Fruit fly (Drosophila melanogaster) whole organism, embryonic: ENCODE measurements around the gene CG8051.

ENCODE experiments used
- Asciz ChIP-seq: fragments of 200-800 bp; sonication (Bioruptor generic); optimal IDR thresholded peaks from 2 replicates; lab custom pipeline; 2017; ENCODE audit warnings: missing biosample characterization, mild to moderate bottlenecking, missing genetic modification characterization, missing genetic modification reagents
- CG10147 ChIP-seq: fragments of 200-800 bp; sonication (Bioruptor generic); optimal IDR thresholded peaks from 2 replicates; lab custom pipeline; 2019; ENCODE audit warnings: missing biosample characterization, mild to moderate bottlenecking, missing genetic modification characterization, moderate library complexity
- CG10321 ChIP-seq: fragments of 200-800 bp; sonication (Bioruptor generic); IDR thresholded peaks from 2 replicates; pipeline ENCODE4 v1.3.6; 2022; ENCODE audit warnings: missing biosample characterization, missing genetic modification characterization
- CG11696 ChIP-seq: fragments of 200-800 bp; sonication (Bioruptor generic); IDR thresholded peaks from 2 replicates; pipeline ENCODE4 v1.3.6; 2022; ENCODE audit warnings: missing biosample characterization, missing genetic modification characterization
- CG12299 ChIP-seq: fragments of 200-800 bp; sonication (Bioruptor generic); optimal IDR thresholded peaks from 2 replicates; lab custom pipeline; 2018; ENCODE audit warnings: missing biosample characterization, mild to moderate bottlenecking, missing genetic modification characterization
- CG13424 ChIP-seq: fragments of 200-800 bp; sonication (Bioruptor generic); optimal IDR thresholded peaks from 2 replicates; lab custom pipeline; 2019; ENCODE audit warnings: missing biosample characterization, mild to moderate bottlenecking, missing genetic modification characterization, moderate library complexity
- CG13775 ChIP-seq: fragments of 200-800 bp; sonication (Bioruptor generic); optimal IDR thresholded peaks from 3 replicates; lab custom pipeline; 2017; ENCODE audit warnings: missing biosample characterization, mild to moderate bottlenecking, missing genetic modification characterization
- CG14710 ChIP-seq: fragments of 200-800 bp; sonication (Bioruptor generic); optimal IDR thresholded peaks from 3 replicates; lab custom pipeline; 2019; ENCODE audit warnings: missing biosample characterization, mild to moderate bottlenecking, missing genetic modification characterization, moderate library complexity
- CG1529 ChIP-seq: fragments of 200-800 bp; sonication (Bioruptor generic); optimal IDR thresholded peaks from 3 replicates; lab custom pipeline; 2018; ENCODE audit warnings: missing biosample characterization, missing genetic modification characterization
- CG18011 ChIP-seq: fragments of 200-800 bp; sonication (Bioruptor generic); optimal IDR thresholded peaks from 2 replicates; lab custom pipeline; 2017; ENCODE audit warnings: missing biosample characterization, missing genetic modification characterization, mild to moderate bottlenecking, moderate library complexity, missing genotype
- CG2129 ChIP-seq: fragments of 200-800 bp; sonication (Bioruptor generic); IDR thresholded peaks from 2 replicates; pipeline ENCODE4 v1.3.6; 2022; ENCODE audit warnings: missing biosample characterization, missing genetic modification characterization; ENCODE audit not compliant: partially characterized antibody
- CG2199 ChIP-seq: fragments of 200-800 bp; sonication (Bioruptor generic); IDR thresholded peaks from 3 replicates; pipeline ENCODE4 v1.3.6; 2022; ENCODE audit warnings: missing biosample characterization, missing genetic modification characterization
- CG30020 ChIP-seq: fragments of 200-800 bp; optimal IDR thresholded peaks from 2 replicates; lab custom pipeline; 2019; ENCODE audit warnings: missing biosample characterization, mild to moderate bottlenecking, missing genetic modification characterization, moderate library complexity
- CG7928 ChIP-seq: fragments of 200-800 bp; sonication (Bioruptor generic); optimal IDR thresholded peaks from 2 replicates; lab custom pipeline; 2017; ENCODE audit warnings: missing biosample characterization, mild to moderate bottlenecking, missing genetic modification characterization
- CG8281 ChIP-seq: fragments of 200-800 bp; sonication (Bioruptor generic); optimal IDR thresholded peaks from 2 replicates; lab custom pipeline; 2018; ENCODE audit warnings: missing biosample characterization, mild to moderate bottlenecking, missing genetic modification characterization, moderate library complexity
- CG8388 ChIP-seq: fragments of 200-800 bp; sonication (Bioruptor generic); optimal IDR thresholded peaks from 2 replicates; lab custom pipeline; 2019; ENCODE audit warnings: missing biosample characterization, mild to moderate bottlenecking, missing genetic modification characterization, moderate library complexity
- CG9609 ChIP-seq: fragments of 200-800 bp; sonication (Bioruptor generic); optimal IDR thresholded peaks from 3 replicates; lab custom pipeline; 2016; ENCODE audit warnings: missing biosample characterization, missing genetic modification characterization
- CHES-1-like ChIP-seq: fragments of 200-800 bp; sonication (Bioruptor generic); optimal IDR thresholded peaks from 2 replicates; lab custom pipeline; 2016; ENCODE audit warnings: missing biosample characterization, missing genetic modification characterization
- Camta ChIP-seq: fragments of 200-800 bp; sonication (Bioruptor generic); optimal IDR thresholded peaks from 2 replicates; lab custom pipeline; 2016; ENCODE audit warnings: missing biosample characterization, missing genetic modification characterization
- CkIIα-i1 ChIP-seq: fragments of 200-800 bp; sonication (Bioruptor generic); IDR thresholded peaks from 2 replicates; pipeline ENCODE4 v1.3.6; 2022; ENCODE audit warnings: missing biosample characterization, missing genetic modification characterization
- Dad ChIP-seq: fragments of 200-800 bp; sonication (Bioruptor generic); optimal IDR thresholded peaks from 3 replicates; lab custom pipeline; 2016; ENCODE audit warnings: missing biosample characterization, missing genetic modification characterization
- Ets97D ChIP-seq: fragments of 200-800 bp; sonication (Bioruptor generic); optimal IDR thresholded peaks from 3 replicates; lab custom pipeline; 2016; ENCODE audit warnings: missing biosample characterization, missing genetic modification characterization
- Hr51 ChIP-seq, 2 experiments: fragments of 200-800 bp; sonication (Bioruptor generic); optimal IDR thresholded peaks; 2 replicates in 1 of 2; 3 replicates in 1 of 2; lab custom pipeline; 2016 to 2018; ENCODE audit warnings: missing biosample characterization in 2 of 2, missing genetic modification characterization in 2 of 2, mild to moderate bottlenecking in 1 of 2, moderate library complexity in 1 of 2
- Max ChIP-seq: fragments of 200-800 bp; sonication (Bioruptor generic); optimal IDR thresholded peaks from 2 replicates; lab custom pipeline; 2016; ENCODE audit warnings: missing biosample characterization, mild to moderate bottlenecking, missing genetic modification characterization
- Mrtf ChIP-seq: fragments of 200-800 bp; sonication (Bioruptor generic); IDR thresholded peaks from 3 replicates; pipeline ENCODE4 v1.3.6; 2022; ENCODE audit warnings: missing biosample characterization, missing genetic modification characterization
- Oli ChIP-seq: fragments of 200-800 bp; sonication (Bioruptor generic); optimal IDR thresholded peaks from 2 replicates; lab custom pipeline; 2018; ENCODE audit warnings: missing biosample characterization, mild to moderate bottlenecking, missing genetic modification characterization, moderate library complexity
- Pdp1 ChIP-seq, 2 experiments: fragments of 200-800 bp; sonication (Bioruptor generic); optimal IDR thresholded peaks; 3 replicates each; lab custom pipeline; 2016; ENCODE audit warnings: missing biosample characterization in 2 of 2, missing genetic modification characterization in 2 of 2, mild to moderate bottlenecking in 1 of 2, moderate library complexity in 1 of 2
- Six4 ChIP-seq: fragments of 200-800 bp; sonication (Bioruptor generic); optimal IDR thresholded peaks from 2 replicates; lab custom pipeline; 2016; ENCODE audit warnings: missing biosample characterization, missing genetic modification characterization
- Sox102F ChIP-seq: fragments of 200-800 bp; sonication (Bioruptor generic); optimal IDR thresholded peaks from 2 replicates; lab custom pipeline; 2018; ENCODE audit warnings: missing biosample characterization, mild to moderate bottlenecking, missing genetic modification characterization, moderate library complexity
- YL-1 ChIP-seq: fragments of 200-800 bp; sonication (Bioruptor generic); optimal IDR thresholded peaks from 3 replicates; lab custom pipeline; 2017; ENCODE audit warnings: missing biosample characterization, mild to moderate bottlenecking, missing genetic modification characterization
- aop ChIP-seq: fragments of 200-800 bp; sonication (Bioruptor generic); IDR thresholded peaks from 2 replicates; pipeline ENCODE4 v1.3.6; 2022; ENCODE audit warnings: missing biosample characterization, missing genetic modification characterization
- bowl ChIP-seq: fragments of 200-800 bp; sonication (Bioruptor generic); IDR thresholded peaks from 2 replicates; pipeline ENCODE4 v1.3.6; 2022; ENCODE audit warnings: missing biosample characterization, missing genetic modification characterization
- cg ChIP-seq: fragments of 200-800 bp; sonication (Bioruptor generic); optimal IDR thresholded peaks from 3 replicates; lab custom pipeline; 2019; ENCODE audit warnings: missing biosample characterization, mild to moderate bottlenecking, missing genetic modification characterization, moderate library complexity
- croc ChIP-seq: fragments of 200-800 bp; sonication (Bioruptor generic); conservative IDR thresholded peaks from 3 replicates; pipeline ENCODE4 v1.3.6; 2022; ENCODE audit warnings: missing biosample characterization, missing genetic modification characterization
- ewg ChIP-seq: fragments of 200-800 bp; sonication (Bioruptor generic); optimal IDR thresholded peaks from 3 replicates; lab custom pipeline; 2017; ENCODE audit warnings: mild to moderate bottlenecking, missing biosample characterization, missing genetic modification reagents, missing genetic modification characterization
- grau ChIP-seq: fragments of 200-800 bp; optimal IDR thresholded peaks from 3 replicates; lab custom pipeline; 2019; ENCODE audit warnings: missing biosample characterization, mild to moderate bottlenecking, missing genetic modification characterization, moderate library complexity
- grn ChIP-seq: fragments of 200-800 bp; sonication (Bioruptor generic); optimal IDR thresholded peaks from 3 replicates; lab custom pipeline; 2017; ENCODE audit warnings: missing biosample characterization, missing genetic modification characterization
- gt ChIP-seq: fragments of 200-800 bp; sonication (Bioruptor generic); IDR thresholded peaks from 2 replicates; pipeline ENCODE4 v1.3.6; 2022; ENCODE audit warnings: missing biosample characterization, missing genetic modification characterization
- ind ChIP-seq: fragments of 200-800 bp; sonication (Bioruptor generic); optimal IDR thresholded peaks from 3 replicates; lab custom pipeline; 2016; ENCODE audit warnings: missing biosample characterization, missing genetic modification characterization
- lov ChIP-seq, 2 experiments: fragments of 200-800 bp in 1 of 2; fragments of >200 bp in 1 of 2; sonication (Bioruptor generic) in 1 of 2; IDR thresholded peaks in 1 of 2; optimal IDR thresholded peaks in 1 of 2; 2 replicates in 1 of 2; 3 replicates in 1 of 2; pipeline versions ENCODE4 v1.3.6 to Lab custom; 2017 to 2022; ENCODE audit warnings: missing biosample characterization in 1 of 2, missing genetic modification characterization in 1 of 2
- mam ChIP-seq: fragments of 200-800 bp; sonication (Bioruptor generic); optimal IDR thresholded peaks from 3 replicates; lab custom pipeline; 2016; ENCODE audit warnings: missing biosample characterization, missing genetic modification characterization
- p53 ChIP-seq: fragments of 200-800 bp; sonication (Bioruptor generic); optimal IDR thresholded peaks from 2 replicates; lab custom pipeline; 2016; ENCODE audit warnings: missing biosample characterization, missing genetic modification characterization
- peb ChIP-seq: fragments of 200-800 bp; sonication (Bioruptor generic); IDR thresholded peaks from 2 replicates; pipeline ENCODE4 v1.3.6; 2022; ENCODE audit warnings: missing biosample characterization, missing genetic modification characterization
- pzg ChIP-seq: fragments of 200-800 bp; sonication (Bioruptor generic); optimal IDR thresholded peaks from 3 replicates; lab custom pipeline; 2018; ENCODE audit warnings: missing biosample characterization, mild to moderate bottlenecking, missing genetic modification characterization, moderate library complexity
- ranshi ChIP-seq: fragments of 200-800 bp; sonication (Bioruptor generic); IDR thresholded peaks from 2 replicates; pipeline ENCODE4 v1.3.6; 2022; ENCODE audit warnings: missing biosample characterization, missing genetic modification characterization
- row ChIP-seq: fragments of 200-800 bp; sonication (Bioruptor generic); IDR thresholded peaks from 3 replicates; pipeline ENCODE4 v1.3.6; 2022; ENCODE audit warnings: missing biosample characterization, missing genetic modification characterization
- sens-2 ChIP-seq: fragments of 200-800 bp; sonication (Bioruptor generic); IDR thresholded peaks from 2 replicates; pipeline ENCODE4 v1.3.6; 2022; ENCODE audit warnings: missing biosample characterization, missing genetic modification characterization
- sim ChIP-seq: fragments of 200-800 bp; sonication (Bioruptor generic); IDR thresholded peaks from 2 replicates; pipeline ENCODE4 v1.3.6; 2022; ENCODE audit warnings: missing biosample characterization, missing genetic modification characterization
- stwl ChIP-seq: fragments of 200-800 bp; sonication (Bioruptor generic); optimal IDR thresholded peaks from 3 replicates; lab custom pipeline; 2018; ENCODE audit warnings: missing biosample characterization, mild to moderate bottlenecking, missing genetic modification characterization, moderate library complexity
- ttk ChIP-seq: fragments of 200-800 bp; sonication (Bioruptor generic); IDR thresholded peaks from 2 replicates; pipeline ENCODE4 v2.1.2; 2022; ENCODE audit warnings: missing biosample characterization, missing genetic modification characterization

The CG8051 gene

dm6 chrX:19348835-19349466 lies 41.2 kb upstream of the CG8051 start (continued):
- TF ChIP-seq CG30020 (no peak), Sox102F (GFP tag; lab: Kevin White, UChicago) (peak; percentile 66), bowl (GFP tag; lab: Robert Waterston, UW) (no peak), Ets97D (GFP tag; lab: Kevin White, UChicago) (no peak), ewg (GFP tag; lab: Kevin White, UChicago) (peak; percentile 18), Dad (GFP tag; lab: Kevin White, UChicago) (no peak), Six4 (no peak), Max (GFP tag; lab: Kevin White, UChicago) (no peak), Oli (tag; lab: Kevin White, UChicago) (peak; percentile 29), ranshi (GFP tag; lab: Robert Waterston, UW) (no peak), p53 (GFP tag; lab: Kevin White, UChicago) (no peak), stwl (tag; lab: Kevin White, UChicago) (no peak), CG11696 (no peak), row (GFP tag; lab: Robert Waterston, UW) (peak; percentile 65), ind (GFP tag; lab: Kevin White, UChicago) (no peak), grau (tag; lab: Kevin White, UChicago) (peak; percentile 21), cg (GFP tag; lab: Kevin White, UChicago) (no peak), CHES-1-like (GFP tag; lab: Kevin White, UChicago) (peak; percentile 53), CG10321 (GFP tag; lab: Robert Waterston, UW) (no peak), lov (optimal IDR thresholded peaks at IDR 0.05; lab: Kevin White, UChicago) (no peak), lov (GFP tag; IDR thresholded peaks at IDR 0.05; lab: Robert Waterston, UW) (no peak), YL-1 (GFP tag; lab: Kevin White, UChicago) (no peak), gt (no peak), CG10147 (no peak), Camta (GFP tag; lab: Kevin White, UChicago) (no peak), CG2129 (no peak), CG9609 (no peak), mam (no peak), CG2199 (GFP tag; lab: Robert Waterston, UW) (no peak), CG8388 (no peak), CG7928 (GFP tag; lab: Kevin White, UChicago) (peak; percentile 73), sim (GFP tag; lab: Robert Waterston, UW) (no peak), CG13424 (tag; lab: Kevin White, UChicago) (no peak), CG14710 (no peak), ttk (no peak), Asciz (GFP tag; lab: Kevin White, UChicago) (no peak), CG1529 (GFP tag; lab: Kevin White, UChicago) (peak; percentile 15), CG12299 (tag; lab: Kevin White, UChicago) (no peak), peb (GFP tag; lab: Robert Waterston, UW) (no peak), CkIIα-i1 (GFP tag; lab: Robert Waterston, UW) (no peak), Hr51 (GFP tag; optimal IDR thresholded peaks at IDR 0.05; lab: Kevin White, UChicago) (peak in 1 of 2 experiments; percentile 66), aop (GFP tag; lab: Robert Waterston, UW) (no peak), CG8281 (tag; lab: Kevin White, UChicago) (no peak), sens-2 (no peak), grn (GFP tag; lab: Kevin White, UChicago) (no peak), croc (GFP tag; lab: Robert Waterston, UW) (no peak), pzg (GFP tag; lab: Kevin White, UChicago) (no peak), Pdp1 (GFP tag; optimal IDR thresholded peaks at IDR 0.05; lab: Kevin White, UChicago) (no peak), CG13775 (GFP tag; lab: Kevin White, UChicago) (no peak), Mrtf (GFP tag; lab: Robert Waterston, UW) (no peak), CG18011 (GFP tag; lab: Kevin White, UChicago) (no peak)
